Worm (Caenorhabditis elegans): ENCODE results near the gene faah-4.
A peak's percentile ranks its signal among the peaks of the same experiment; 100 is the strongest.

faah-4 gene

ce11 chrIII:11947527-11947926 lies 37.8 kb upstream of the faah-4 start (continued):
- no peak for TF ChIP-seq zfp-2 (tag; optimal IDR thresholded peaks at IDR 0.05)
- no peak for TF ChIP-seq ceh-32 (tag; optimal IDR thresholded peaks at IDR 0.05; ENCODE audit: poor library complexity)
- no peak for TF ChIP-seq egl-43 (GFP tag; IDR thresholded peaks at IDR 0.05)
- no peak for TF ChIP-seq daf-16 (GFP tag; optimal IDR thresholded peaks at IDR 0.05)
- peak; percentile 64 for TF ChIP-seq daf-16 (tag; optimal IDR thresholded peaks at IDR 0.05)
- TF ChIP-seq unc-39 (tag; optimal IDR thresholded peaks at IDR 0.05) = no peak
- TF ChIP-seq sdz-12 (GFP tag; optimal IDR thresholded peaks at IDR 0.05) = no peak
- no peak for TF ChIP-seq lim-7 (GFP tag; IDR thresholded peaks at IDR 0.05)
- TF ChIP-seq lir-3 (tag; optimal IDR thresholded peaks at IDR 0.05) = no peak
- no peak for TF ChIP-seq daf-8 (GFP tag; IDR thresholded peaks at IDR 0.05)
- TF ChIP-seq nhr-6 (tag; optimal IDR thresholded peaks at IDR 0.05) = peak; percentile 69
- no peak for TF ChIP-seq hif-1 (tag; optimal IDR thresholded peaks at IDR 0.05)
- TF ChIP-seq nhr-42 (GFP tag; IDR thresholded peaks at IDR 0.05) = no peak
- peak; percentile 62 for TF ChIP-seq hlh-11 (tag; optimal IDR thresholded peaks at IDR 0.05)
- TF ChIP-seq Y48G9A.11 (GFP tag; IDR thresholded peaks at IDR 0.05) = no peak
- TF ChIP-seq ZK546.5 (tag; optimal IDR thresholded peaks at IDR 0.05) = no peak
- no peak for TF ChIP-seq nhr-76 (tag; optimal IDR thresholded peaks at IDR 0.05)
- TF ChIP-seq tag-97 (GFP tag; IDR thresholded peaks at IDR 0.05) = no peak
- no peak for TF ChIP-seq snpc-1.2 (GFP tag; IDR thresholded peaks at IDR 0.05)
- no peak for TF ChIP-seq set-16 (GFP tag; IDR thresholded peaks at IDR 0.05)
- TF ChIP-seq cey-2 (tag; optimal IDR thresholded peaks at IDR 0.05; ENCODE audit: borderline replicate concordance, insufficient read depth) = no peak
- TF ChIP-seq pqm-1 (tag; optimal IDR thresholded peaks at IDR 0.05) = peak; percentile 58
- no peak for TF ChIP-seq F44E2.7 (GFP tag; IDR thresholded peaks at IDR 0.05)
- TF ChIP-seq dve-1 (tag; optimal IDR thresholded peaks at IDR 0.05; ENCODE audit: insufficient read depth) = peak; percentile 61
- no peak for TF ChIP-seq zip-2 (tag; optimal IDR thresholded peaks at IDR 0.05)
- no peak for TF ChIP-seq ctbp-1 (GFP tag; IDR thresholded peaks at IDR 0.05)
- TF ChIP-seq skn-1 (tag; optimal IDR thresholded peaks at IDR 0.05) = no peak
- TF ChIP-seq mxl-2 (GFP tag; conservative IDR thresholded peaks at IDR 0.05) = no peak
- no peak for TF ChIP-seq vab-7 (GFP tag; IDR thresholded peaks at IDR 0.05)
- TF ChIP-seq madf-9 (GFP tag; conservative IDR thresholded peaks at IDR 0.05) = no peak
- TF ChIP-seq ceh-82 (tag; optimal IDR thresholded peaks at IDR 0.05) = no peak
- TF ChIP-seq ces-1 (GFP tag; optimal IDR thresholded peaks at IDR 0.05) = no peak
- no peak for TF ChIP-seq fos-1 (tag; optimal IDR thresholded peaks at IDR 0.05)
- TF ChIP-seq attf-4 (tag; optimal IDR thresholded peaks at IDR 0.05) = no peak
- no peak for TF ChIP-seq hlh-30 (tag; optimal IDR thresholded peaks at IDR 0.05; ENCODE audit: insufficient read depth)
- TF ChIP-seq F49E8.2 (tag; optimal IDR thresholded peaks at IDR 0.05; ENCODE audit: borderline replicate concordance) = no peak
- no peak for TF ChIP-seq ceh-20 (GFP tag; IDR thresholded peaks at IDR 0.05)
- no peak for TF ChIP-seq spr-3 (GFP tag; optimal IDR thresholded peaks at IDR 0.05)
- no peak for TF ChIP-seq R02D3.7 (tag; optimal IDR thresholded peaks at IDR 0.05)
- no peak for TF ChIP-seq lin-39 (tag; optimal IDR thresholded peaks at IDR 0.05)
- TF ChIP-seq Y105C5A.15 (GFP tag; IDR thresholded peaks at IDR 0.05) = no peak
- no peak for TF ChIP-seq unc-130 (GFP tag; optimal IDR thresholded peaks at IDR 0.05)
- TF ChIP-seq mep-1 (tag; optimal IDR thresholded peaks at IDR 0.05) = peak; percentile 54
- TF ChIP-seq lsy-2 (tag; optimal IDR thresholded peaks at IDR 0.05) = peak in 1 of 2 experiments; percentile 22
- TF ChIP-seq lin-15B (tag; optimal IDR thresholded peaks at IDR 0.05) = no peak
- no peak for TF ChIP-seq ceh-62 (tag; optimal IDR thresholded peaks at IDR 0.05)
- no peak for TF ChIP-seq F10B5.3 (tag; optimal IDR thresholded peaks at IDR 0.05)
- no peak for TF ChIP-seq madf-5 (GFP tag; IDR thresholded peaks at IDR 0.05)
- TF ChIP-seq pha-4 (GFP tag; IDR thresholded peaks at IDR 0.05) = no peak
- TF ChIP-seq pha-4 (tag; optimal IDR thresholded peaks at IDR 0.05) = peak; percentile 60
- peak; percentile 39; the same call in 1 of the 2 replicates for TF ChIP-seq dmd-6 (GFP tag; IDR thresholded peaks at IDR 0.05)
- TF ChIP-seq ztf-11 (tag; optimal IDR thresholded peaks at IDR 0.05) = no peak
- no peak for TF ChIP-seq duxl-1 (tag; optimal IDR thresholded peaks at IDR 0.05; ENCODE audit: poor library complexity)
